Worm (Caenorhabditis elegans) whole organism, L4 larva: ENCODE measurements around the gene F32D1.7.
"Not testable (repeated sequence)": the region's sequence is repeated elsewhere in the genome, so short reads cannot be mapped to it uniquely, and the experiment has no call there.

Experiments used
- F26F4.8 ChIP-seq: fragments of 200-800 bp; sonication (Bioruptor generic); conservative IDR thresholded peaks from 2 replicates; pipeline ENCODE4 v1.3.6; 2022; ENCODE audit warnings: missing genetic modification characterization, missing compliant biosample characterization
- F44E2.7 ChIP-seq: fragments of 200-800 bp; sonication (Bioruptor generic); IDR thresholded peaks from 2 replicates; pipeline ENCODE4 v2.1.2; 2022; ENCODE audit warnings: missing genetic modification characterization, missing compliant biosample characterization
- F49E8.2 ChIP-seq: sonication (generic microtip); optimal IDR thresholded peaks from 2 replicates; lab custom pipeline; 2016; ENCODE audit warnings: missing compliant biosample characterization, mild to moderate bottlenecking, missing genetic modification characterization, borderline replicate concordance
- Y48G9A.11 ChIP-seq: fragments of 200-800 bp; sonication (Bioruptor generic); IDR thresholded peaks from 2 replicates; pipeline ENCODE4 v1.3.6; 2022; ENCODE audit warnings: missing genetic modification reagents, missing genetic modification characterization, missing compliant biosample characterization
- Y75B8A.6 ChIP-seq: fragments of 200-800 bp; sonication (Bioruptor generic); IDR thresholded peaks from 2 replicates; pipeline ENCODE4 v1.3.6; 2022; ENCODE audit warnings: missing genetic modification reagents, missing genetic modification characterization, missing compliant biosample characterization
- attf-4 ChIP-seq: sonication (generic microtip); optimal IDR thresholded peaks from 3 replicates; lab custom pipeline; 2017; ENCODE audit warnings: missing biosample characterization, missing genetic modification characterization
- ceh-44 ChIP-seq: fragments of 200-800 bp; sonication (Bioruptor generic); IDR thresholded peaks from 2 replicates; pipeline ENCODE4 v1.3.6; 2022; ENCODE audit warnings: missing genetic modification reagents, missing genetic modification characterization, missing compliant biosample characterization
- ceh-82 ChIP-seq: sonication (generic microtip); optimal IDR thresholded peaks from 2 replicates; lab custom pipeline; 2017; ENCODE audit warnings: missing biosample characterization, missing genetic modification characterization
- ces-1 ChIP-seq: fragments of 150-350 bp; sonication (generic microtip); optimal IDR thresholded peaks from 4 replicates; lab custom pipeline; 2014; ENCODE audit warnings: missing biosample characterization, missing genetic modification reagents, missing genetic modification characterization
- cey-2 ChIP-seq: sonication (generic microtip); optimal IDR thresholded peaks from 3 replicates; lab custom pipeline; 2017; ENCODE audit warnings: missing genetic modification characterization, mild to moderate bottlenecking, missing compliant biosample characterization, antibody characterized with exemption, borderline replicate concordance; ENCODE audit not compliant: insufficient read depth
- ctbp-1 ChIP-seq: fragments of 200-800 bp; sonication (Bioruptor generic); IDR thresholded peaks from 2 replicates; pipeline ENCODE4 v1.3.6; 2022; ENCODE audit warnings: missing genetic modification reagents, missing genetic modification characterization, missing compliant biosample characterization
- daf-16 ChIP-seq, 3 experiments: sonication (generic microtip); optimal IDR thresholded peaks; 2 replicates each; lab custom pipeline; 2016 to 2017; ENCODE audit warnings: missing genetic modification characterization in 3 of 3, missing genetic modification reagents in 3 of 3, mild to moderate bottlenecking in 2 of 3, missing compliant biosample characterization in 2 of 3, missing biosample characterization in 1 of 3, moderate library complexity in 1 of 3
- daf-19 ChIP-seq: fragments of 200-800 bp; sonication (Bioruptor generic); conservative IDR thresholded peaks from 2 replicates; pipeline ENCODE4 v1.3.6; 2022; ENCODE audit warnings: missing genetic modification characterization, missing compliant biosample characterization
- daf-8 ChIP-seq: fragments of 200-800 bp; sonication (Bioruptor generic); IDR thresholded peaks from 2 replicates; pipeline ENCODE4 v1.3.6; 2022; ENCODE audit warnings: missing genetic modification characterization, missing compliant biosample characterization
- dmd-9 ChIP-seq: fragments of 200-800 bp; sonication (Bioruptor generic); IDR thresholded peaks from 2 replicates; pipeline ENCODE4 v1.3.6; 2022; ENCODE audit warnings: missing genetic modification reagents, missing genetic modification characterization, missing compliant biosample characterization
- dpl-1 ChIP-seq: fragments of 150-350 bp; optimal IDR thresholded peaks from 2 replicates; lab custom pipeline; 2014; ENCODE audit warnings: missing biosample characterization, missing genetic modification reagents, missing genetic modification characterization
- duxl-1 ChIP-seq: sonication (generic microtip); optimal IDR thresholded peaks from 2 replicates; lab custom pipeline; 2016; ENCODE audit warnings: mild to moderate bottlenecking, missing genetic modification characterization, moderate library complexity, missing compliant biosample characterization; ENCODE audit not compliant: poor library complexity
- dve-1 ChIP-seq: sonication (generic microtip); optimal IDR thresholded peaks from 2 replicates; lab custom pipeline; 2017; ENCODE audit warnings: antibody characterized with exemption, mild to moderate bottlenecking, missing genetic modification characterization, missing compliant biosample characterization; ENCODE audit not compliant: insufficient read depth
- fos-1 ChIP-seq: fragments of 150-350 bp; optimal IDR thresholded peaks from 2 replicates; lab custom pipeline; 2014; ENCODE audit warnings: missing biosample characterization, missing genetic modification characterization
- lim-7 ChIP-seq: fragments of 200-800 bp; sonication (Bioruptor generic); IDR thresholded peaks from 2 replicates; pipeline ENCODE4 v1.3.6; 2022; ENCODE audit warnings: missing genetic modification characterization, missing compliant biosample characterization
- lin-1 ChIP-seq: fragments of 200-800 bp; sonication (Bioruptor generic); IDR thresholded peaks from 2 replicates; pipeline ENCODE4 v1.3.6; 2022; ENCODE audit warnings: missing genetic modification reagents, missing genetic modification characterization, missing compliant biosample characterization
- lin-29 ChIP-seq: fragments of 200-800 bp; sonication (Bioruptor generic); IDR thresholded peaks from 2 replicates; pipeline ENCODE4 v1.3.6; 2022; ENCODE audit warnings: missing genetic modification reagents, missing genetic modification characterization, missing compliant biosample characterization
- lin-38 ChIP-seq: fragments of 200-800 bp; sonication (Bioruptor generic); IDR thresholded peaks from 2 replicates; pipeline ENCODE4 v1.3.6; 2022; ENCODE audit warnings: missing genetic modification reagents, missing genetic modification characterization, missing compliant biosample characterization
- lin-39 ChIP-seq: fragments of 150-350 bp; optimal IDR thresholded peaks from 2 replicates; lab custom pipeline; 2014; ENCODE audit warnings: missing biosample characterization, missing genetic modification reagents, missing genetic modification characterization
- madf-5 ChIP-seq, 2 experiments: fragments of 200-800 bp; sonication (Bioruptor generic); IDR thresholded peaks; 2 replicates each; pipeline ENCODE4 v1.3.6; 2022; ENCODE audit warnings: missing compliant biosample characterization in 2 of 2, missing genetic modification characterization in 2 of 2
- mep-1 ChIP-seq: fragments of 150-350 bp; sonication (generic microtip); optimal IDR thresholded peaks from 3 replicates; lab custom pipeline; 2014; ENCODE audit warnings: missing biosample characterization, missing genetic modification characterization
- mes-2 ChIP-seq: sonication (generic microtip); optimal IDR thresholded peaks from 2 replicates; lab custom pipeline; 2016; ENCODE audit warnings: missing genotype, mild to moderate bottlenecking, missing genetic modification characterization, missing compliant biosample characterization; ENCODE audit not compliant: poor library complexity, severe bottlenecking
- nhr-10 ChIP-seq: fragments of 150-350 bp; optimal IDR thresholded peaks from 2 replicates; lab custom pipeline; 2014; ENCODE audit warnings: missing biosample characterization, missing genetic modification characterization
- nhr-102 ChIP-seq: sonication (generic microtip); optimal IDR thresholded peaks from 2 replicates; lab custom pipeline; 2016; ENCODE audit warnings: mild to moderate bottlenecking, missing genetic modification characterization, moderate library complexity, missing compliant biosample characterization
- nhr-42 ChIP-seq: fragments of 200-800 bp; sonication (Bioruptor generic); IDR thresholded peaks from 2 replicates; pipeline ENCODE4 v1.3.6; 2022; ENCODE audit warnings: missing genetic modification characterization, missing compliant biosample characterization
- rbr-2 ChIP-seq: sonication (generic microtip); optimal IDR thresholded peaks from 2 replicates; lab custom pipeline; 2016; ENCODE audit warnings: missing genotype, missing genetic modification characterization, missing compliant biosample characterization
- saeg-2 ChIP-seq: fragments of 200-800 bp; sonication (Bioruptor generic); IDR thresholded peaks from 2 replicates; pipeline ENCODE4 v1.3.6; 2022; ENCODE audit warnings: missing genetic modification reagents, missing genetic modification characterization, missing compliant biosample characterization
- sdz-12 ChIP-seq: fragments of 200-800 bp; sonication (Bioruptor generic); optimal IDR thresholded peaks from 2 replicates; lab custom pipeline; 2018; ENCODE audit warnings: mild to moderate bottlenecking, missing genetic modification characterization, missing compliant biosample characterization
- snpc-1.2 ChIP-seq: fragments of 200-800 bp; sonication (Bioruptor generic); IDR thresholded peaks from 2 replicates; pipeline ENCODE4 v1.3.6; 2022; ENCODE audit warnings: missing genetic modification reagents, missing genetic modification characterization, missing compliant biosample characterization
- snpc-4 ChIP-seq: fragments of 150-350 bp; optimal IDR thresholded peaks from 2 replicates; lab custom pipeline; 2014; ENCODE audit warnings: missing biosample characterization, missing genetic modification characterization
- spr-1 ChIP-seq: sonication (generic microtip); optimal IDR thresholded peaks from 2 replicates; lab custom pipeline; 2016; ENCODE audit warnings: mild to moderate bottlenecking, missing genetic modification characterization, missing compliant biosample characterization
- spr-3 ChIP-seq: fragments of 200-800 bp; sonication (Bioruptor generic); optimal IDR thresholded peaks from 2 replicates; lab custom pipeline; 2018; ENCODE audit warnings: mild to moderate bottlenecking, missing genetic modification characterization, missing compliant biosample characterization
- tag-97 ChIP-seq: fragments of 200-800 bp; sonication (Bioruptor generic); IDR thresholded peaks from 2 replicates; pipeline ENCODE4 v1.3.6; 2022; ENCODE audit warnings: missing genetic modification characterization, missing compliant biosample characterization
- tra-1 ChIP-seq: fragments of 200-800 bp; sonication (Bioruptor generic); IDR thresholded peaks from 2 replicates; pipeline ENCODE4 v1.3.6; 2022; ENCODE audit warnings: missing genetic modification reagents, missing genetic modification characterization, missing compliant biosample characterization
- unc-130 ChIP-seq: sonication (generic microtip); optimal IDR thresholded peaks from 2 replicates; lab custom pipeline; 2016; ENCODE audit warnings: missing genetic modification reagents, missing genetic modification characterization, missing compliant biosample characterization
- ztf-7 ChIP-seq: fragments of 150-350 bp; optimal IDR thresholded peaks from 2 replicates; lab custom pipeline; 2014; ENCODE audit warnings: missing biosample characterization, missing genetic modification characterization

The F32D1.7 gene

ce11 chrV:4341208-4341607, 34.8 kb downstream of the F32D1.7 start, which contains the start of gene glrx-3:
TSS of gene glrx-3 (minus strand) at chrV:4341308.
- TF ChIP-seq lin-38 (peak; percentile 37; the same call in 1 of the 2 replicates), daf-8 (GFP tag; lab: Robert Waterston, UW) (no peak)

DNA sequence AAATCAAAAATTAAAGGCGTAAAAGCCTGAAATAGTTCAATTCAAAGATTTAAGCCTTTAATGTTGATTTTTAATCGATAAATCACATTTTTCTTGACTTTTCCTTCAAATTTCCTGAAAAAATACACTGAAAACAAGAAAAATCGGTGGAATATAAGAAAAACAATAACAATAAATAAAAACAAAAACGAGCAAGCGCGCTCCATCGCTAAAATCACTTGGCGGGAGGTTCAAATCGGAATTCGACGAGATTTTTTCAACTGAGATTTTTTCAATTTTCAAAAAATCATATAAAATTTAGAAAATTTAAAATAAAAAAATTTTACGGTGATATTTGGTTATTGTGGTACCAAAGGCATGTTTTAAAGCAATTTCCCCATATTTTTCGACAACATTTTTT, 36.5 kb downstream of the F32D1.7 start:
- TF ChIP-seq dpl-1 (peak; percentile 50), lin-38 (peak; percentile 43), lin-29 (GFP tag; lab: Robert Waterston, UW) (no peak)

ce11 chrV:4336462-4336861, 39.5 kb downstream of the F32D1.7 start, which contains the start of gene irld-1:
TSS of gene irld-1 (plus strand) at chrV:4336762.
- not testable (repeated sequence) for TF ChIP-seq duxl-1 (tag; lab: Kevin White, UChicago); ctbp-1; fos-1 (tag; lab: Kevin White, UChicago)

- peak in 1 of 2 experiments; percentile 76; a peak in 1 of 4 replicates for TF ChIP-seq madf-5 (GFP tag; IDR thresholded peaks at IDR 0.05; lab: Robert Waterston, UW)
Measured at ce11 chrV:4333518-4333917, 42.5 kb downstream of the F32D1.7 start.

DNA sequence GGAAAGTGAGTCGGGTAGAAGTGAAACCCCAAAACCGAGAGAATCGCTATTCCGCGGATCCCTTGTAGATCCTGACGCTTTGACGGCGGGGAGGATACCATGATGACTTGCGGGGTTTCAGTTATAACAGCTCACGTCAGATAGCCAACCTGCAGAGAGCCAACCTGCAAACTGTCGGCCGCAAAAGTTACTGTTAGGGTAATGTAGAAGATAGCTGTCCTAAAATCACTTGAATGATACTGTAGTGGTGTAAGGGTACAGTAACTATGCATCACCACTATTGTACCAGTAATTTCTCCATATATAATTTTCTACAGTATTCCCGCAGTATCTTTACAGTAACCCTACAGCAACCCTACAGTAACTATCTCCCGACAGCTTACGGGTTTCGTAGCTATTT, 43.5 kb downstream of the F32D1.7 start, which contains the start of gene oac-12:
TSS of gene oac-12 (minus strand) at position 101 of the 400 bp plus-strand sequence.
- TF ChIP-seq ctbp-1 (no peak), dve-1 (tag; lab: Kevin White, UChicago) (no peak), mep-1 (tag; lab: Kevin White, UChicago) (no peak), unc-130 (no peak), tag-97 (GFP tag; lab: Robert Waterston, UW) (no peak), lin-39 (tag; lab: Kevin White, UChicago) (no peak), spr-1 (no peak), mes-2 (tag; lab: Kevin White, UChicago) (no peak), sdz-12 (no peak), saeg-2 (GFP tag; lab: Robert Waterston, UW) (no peak), attf-4 (tag; lab: Kevin White, UChicago) (no peak), tra-1 (GFP tag; lab: Robert Waterston, UW) (no peak), ces-1 (no peak), F49E8.2 (tag; lab: Kevin White, UChicago) (no peak), daf-19 (GFP tag; lab: Robert Waterston, UW) (no peak), ceh-44 (GFP tag; lab: Robert Waterston, UW) (no peak), lim-7 (GFP tag; lab: Robert Waterston, UW) (no peak), ceh-82 (no peak), snpc-4 (tag; lab: Kevin White, UChicago) (no peak), spr-3 (GFP tag; lab: Kevin White, UChicago) (no peak)
- TF ChIP-seq, all 104 proteins: peak for 0

ce11 chrV:4330820-4331219, 45.2 kb downstream of the F32D1.7 start:
- TF ChIP-seq F44E2.7 (GFP tag; lab: Robert Waterston, UW) (no peak), spr-3 (GFP tag; lab: Kevin White, UChicago) (no peak), ztf-7 (no peak), lin-1 (no peak), snpc-1.2 (GFP tag; lab: Robert Waterston, UW) (no peak), cey-2 (tag; lab: Kevin White, UChicago) (no peak), daf-16 (GFP tag; optimal IDR thresholded peaks at IDR 0.05; lab: Kevin White, UChicago) (no peak), daf-16 (tag; optimal IDR thresholded peaks at IDR 0.05; lab: Kevin White, UChicago) (no peak), daf-8 (GFP tag; lab: Robert Waterston, UW) (no peak), ctbp-1 (no peak), rbr-2 (tag; lab: Kevin White, UChicago) (no peak), Y75B8A.6 (no peak), F26F4.8 (GFP tag; lab: Robert Waterston, UW) (no peak), nhr-42 (GFP tag; lab: Robert Waterston, UW) (no peak), nhr-102 (no peak), dmd-9 (GFP tag; lab: Robert Waterston, UW) (no peak), Y48G9A.11 (GFP tag; lab: Robert Waterston, UW) (no peak), unc-130 (no peak), nhr-10 (tag; lab: Kevin White, UChicago) (no peak)
- TF ChIP-seq, all 104 proteins: peak for 0
